Worm (Caenorhabditis elegans): Measurements from ENCODE around the gene B0391.14.

Gene B0391.14

ce11 chrV:15569702-15570430 is 29.8 kb downstream of the B0391.14 start, which contains the start of gene lsm-5 (continued):
- TF ChIP-seq rnt-1 (tag; optimal IDR thresholded peaks at IDR 0.05) (peak; percentile 51), nhr-76 (tag; optimal IDR thresholded peaks at IDR 0.05) (no peak), swsn-7 (tag; optimal IDR thresholded peaks at IDR 0.05) (peak; percentile 32), nhr-19 (GFP tag; conservative IDR thresholded peaks at IDR 0.05) (peak; percentile 64), ztf-4 (tag; optimal IDR thresholded peaks at IDR 0.05) (no peak), nhr-90 (tag; optimal IDR thresholded peaks at IDR 0.05; ENCODE audit: poor library complexity) (peak; percentile 13), nhr-12 (tag; optimal IDR thresholded peaks at IDR 0.05) (no peak), alr-1 (tag; optimal IDR thresholded peaks at IDR 0.05; ENCODE audit: borderline replicate concordance) (no peak), lin-14 (GFP tag; optimal IDR thresholded peaks at IDR 0.05) (peak; percentile 63), blmp-1 (tag; optimal IDR thresholded peaks at IDR 0.05) (no peak), sox-4 (tag; optimal IDR thresholded peaks at IDR 0.05) (no peak), efl-1 (optimal IDR thresholded peaks at IDR 0.05) (peak; percentile 96 to 97), efl-1 (GFP tag; optimal IDR thresholded peaks at IDR 0.05 in 1 of 2) (peak; percentile 95 to 99), ces-1 (GFP tag; optimal IDR thresholded peaks at IDR 0.05) (no peak), unc-98 (GFP tag; IDR thresholded peaks at IDR 0.05) (no peak), C04F5.9 (tag; optimal IDR thresholded peaks at IDR 0.05) (no peak), lin-39 (tag; optimal IDR thresholded peaks at IDR 0.05) (no peak), ceh-63 (GFP tag; optimal IDR thresholded peaks at IDR 0.05) (no peak), dpl-1 (GFP tag; optimal IDR thresholded peaks at IDR 0.05) (peak; percentile 91 to 96 (median 95)), elt-2 (tag; optimal IDR thresholded peaks at IDR 0.05) (peak; percentile 2), F16B12.6 (tag; optimal IDR thresholded peaks at IDR 0.05) (peak; percentile 19), mdl-1 (tag; optimal IDR thresholded peaks at IDR 0.05) (peak in 1 of 2 experiments; percentile 26), lin-13 (GFP tag; optimal IDR thresholded peaks at IDR 0.05) (peak; percentile 41), pqm-1 (tag; optimal IDR thresholded peaks at IDR 0.05) (no peak), nhr-28 (tag; optimal IDR thresholded peaks at IDR 0.05) (no peak), snpc-4 (tag; optimal IDR thresholded peaks at IDR 0.05) (peak; percentile 56), ceh-88 (GFP tag; IDR thresholded peaks at IDR 0.05) (no peak), unc-62 (GFP tag; optimal IDR thresholded peaks at IDR 0.05) (no peak), nhr-85 (tag) (no peak), pag-3 (tag; optimal IDR thresholded peaks at IDR 0.05; ENCODE audit: borderline replicate concordance, insufficient read depth) (no peak), C34B4.2 (tag; optimal IDR thresholded peaks at IDR 0.05) (no peak), ztf-11 (tag; optimal IDR thresholded peaks at IDR 0.05) (no peak), sup-37 (GFP tag; optimal IDR thresholded peaks at IDR 0.05) (peak; percentile 4), zip-4 (GFP tag; optimal IDR thresholded peaks at IDR 0.05) (no peak), jun-1 (tag; optimal IDR thresholded peaks at IDR 0.05) (no peak), xbp-1 (tag; optimal IDR thresholded peaks at IDR 0.05) (peak; percentile 48), unc-130 (tag; optimal IDR thresholded peaks at IDR 0.05) (peak; percentile 50), grh-1 (GFP tag; IDR thresholded peaks at IDR 0.05) (no peak), elt-3 (tag; optimal IDR thresholded peaks at IDR 0.05) (peak in 1 of 6 experiments; percentile 58), egl-27 (tag; optimal IDR thresholded peaks at IDR 0.05) (no peak)

ce11 chrV:15568381-15568780 is 31.3 kb downstream of the B0391.14 start:
- TF ChIP-seq lir-3 (tag; optimal IDR thresholded peaks at IDR 0.05; ENCODE audit: poor library complexity) (peak; percentile 3), ama-1 (optimal IDR thresholded peaks at IDR 0.05) (peak; percentile 13), blmp-1 (tag; optimal IDR thresholded peaks at IDR 0.05) (no peak), efl-1 (optimal IDR thresholded peaks at IDR 0.05) (no peak), efl-1 (GFP tag; optimal IDR thresholded peaks at IDR 0.05 in 1 of 2) (peak in 1 of 2 experiments; percentile 88)

Measured in whole organism, L1 larva.